Worm (Caenorhabditis elegans): ENCODE measurements around the gene sar-1.
A peak's percentile ranks its signal among the peaks of the same experiment; 100 is the strongest.

The sar-1 gene

ce11 chrIV:4469770-4470709, 43.1 kb downstream of the sar-1 start (continued):
- TF ChIP-seq Y79H2A.3 (GFP tag; conservative IDR thresholded peaks at IDR 0.05) (0 out of 2 replicates have a peak, but pooled peaks have one; percentile 8), hlh-26 (GFP tag; conservative IDR thresholded peaks at IDR 0.05) (0 out of 2 replicates have a peak, but pooled peaks have one; percentile 39), ztf-6 (GFP tag; IDR thresholded peaks at IDR 0.05) (no peak), F33H1.4 (GFP tag; IDR thresholded peaks at IDR 0.05) (no peak), Y95B8A.8 (GFP tag; IDR thresholded peaks at IDR 0.05) (no peak), Y53F4B.3 (GFP tag; IDR thresholded peaks at IDR 0.05) (no peak), lag-1 (GFP tag; IDR thresholded peaks at IDR 0.05) (no peak), T26A5.8 (tag; optimal IDR thresholded peaks at IDR 0.05) (no peak), T07F8.4 (tag; optimal IDR thresholded peaks at IDR 0.05) (no peak), hsf-1 (GFP tag; IDR thresholded peaks at IDR 0.05) (no peak), egl-44 (GFP tag; IDR thresholded peaks at IDR 0.05) (peak; percentile 85), F55B11.4 (tag; optimal IDR thresholded peaks at IDR 0.05; ENCODE audit: borderline replicate concordance, insufficient read depth) (no peak), C17E4.6 (GFP tag; IDR thresholded peaks at IDR 0.05) (no peak), Y56A3A.18 (GFP tag; IDR thresholded peaks at IDR 0.05) (no peak; the same call in 1 of the 2 replicates), fkh-3 (tag; optimal IDR thresholded peaks at IDR 0.05) (no peak), ztf-18 (tag; optimal IDR thresholded peaks at IDR 0.05) (peak; percentile 43), repo-1 (tag; optimal IDR thresholded peaks at IDR 0.05) (peak; percentile 4), attf-3 (GFP tag; conservative IDR thresholded peaks at IDR 0.05) (0 out of 2 replicates have a peak, but pooled peaks have one; percentile 10), snpc-4 (GFP tag; optimal IDR thresholded peaks at IDR 0.05) (no peak), snpc-4 (tag; optimal IDR thresholded peaks at IDR 0.05) (peak in 1 of 4 experiments; percentile 37), him-1 (tag; optimal IDR thresholded peaks at IDR 0.05) (no peak), lin-40 (tag; optimal IDR thresholded peaks at IDR 0.05) (peak; percentile 15), rec-8 (tag; optimal IDR thresholded peaks at IDR 0.05) (no peak), let-607 (tag; optimal IDR thresholded peaks at IDR 0.05) (no peak), F37B4.10 (GFP tag; IDR thresholded peaks at IDR 0.05) (no peak), zfh-2 (GFP tag; conservative IDR thresholded peaks at IDR 0.05) (peak; percentile 89), ztf-22 (GFP tag; optimal IDR thresholded peaks at IDR 0.05) (peak; percentile 14), attf-5 (GFP tag; optimal IDR thresholded peaks at IDR 0.05) (peak; percentile 24), nhr-80 (tag; optimal IDR thresholded peaks at IDR 0.05) (peak; percentile 42), madf-6 (GFP tag; IDR thresholded peaks at IDR 0.05) (peak; percentile 47; the same call in 1 of the 2 replicates), C06A6.2 (GFP tag; conservative IDR thresholded peaks at IDR 0.05) (peak; percentile 42; the same call in 1 of the 2 replicates), mxl-1 (tag; optimal IDR thresholded peaks at IDR 0.05) (no peak), somi-1 (GFP tag; optimal IDR thresholded peaks at IDR 0.05) (peak; percentile 82), egrh-3 (GFP tag; IDR thresholded peaks at IDR 0.05) (peak; percentile 28; the same call in 1 of the 2 replicates), hlh-12 (tag; optimal IDR thresholded peaks at IDR 0.05) (no peak), Y67H2A.10 (GFP tag; conservative IDR thresholded peaks at IDR 0.05) (0 out of 2 replicates have a peak, but pooled peaks have one; percentile 37), die-1 (tag; optimal IDR thresholded peaks at IDR 0.05) (no peak), nfya-1 (tag; optimal IDR thresholded peaks at IDR 0.05; ENCODE audit: borderline replicate concordance, insufficient read depth) (no peak), nhr-90 (tag; optimal IDR thresholded peaks at IDR 0.05) (peak; percentile 46), tlf-1 (GFP tag; optimal IDR thresholded peaks at IDR 0.05) (peak; percentile 9), ceh-40 (GFP tag; IDR thresholded peaks at IDR 0.05) (0 out of 2 replicates have a peak, but pooled peaks have one; percentile 43), ceh-91 (GFP tag; IDR thresholded peaks at IDR 0.05) (no peak), hmg-20 (GFP tag; IDR thresholded peaks at IDR 0.05) (no peak), ceh-79 (tag; optimal IDR thresholded peaks at IDR 0.05) (peak; percentile 43), F22D6.2 (tag; optimal IDR thresholded peaks at IDR 0.05) (peak; percentile 21), ztf-3 (GFP tag; optimal IDR thresholded peaks at IDR 0.05) (peak; percentile 11)
